Fruit fly (Drosophila melanogaster) whole organism: ENCODE measurements around the gene SmD2.

Experiments
- CG8478 ChIP-seq: fragments of >200 bp; optimal IDR thresholded peaks from 2 replicates; lab custom pipeline; 2018; ENCODE audit warnings: inconsistent platforms
- Dll ChIP-seq: fragments of >200 bp; optimal IDR thresholded peaks from 2 replicates; lab custom pipeline; 2017
- EcR ChIP-seq, 2 experiments: fragments of >200 bp; optimal IDR thresholded peaks; 2 replicates each; lab custom pipeline; 2017; ENCODE audit warnings: missing biosample characterization in 2 of 2, missing genetic modification characterization in 2 of 2, missing genetic modification reagents in 2 of 2
- pan ChIP-seq: fragments of >200 bp; optimal IDR thresholded peaks from 2 replicates; lab custom pipeline; 2017
- psq ChIP-seq: fragments of >200 bp; optimal IDR thresholded peaks from 2 replicates; lab custom pipeline; 2017
- usp ChIP-seq: fragments of >200 bp; optimal IDR thresholded peaks from 2 replicates; lab custom pipeline; 2017; ENCODE audit warnings: missing biosample characterization, missing genetic modification characterization, mixed read lengths

DNA sequence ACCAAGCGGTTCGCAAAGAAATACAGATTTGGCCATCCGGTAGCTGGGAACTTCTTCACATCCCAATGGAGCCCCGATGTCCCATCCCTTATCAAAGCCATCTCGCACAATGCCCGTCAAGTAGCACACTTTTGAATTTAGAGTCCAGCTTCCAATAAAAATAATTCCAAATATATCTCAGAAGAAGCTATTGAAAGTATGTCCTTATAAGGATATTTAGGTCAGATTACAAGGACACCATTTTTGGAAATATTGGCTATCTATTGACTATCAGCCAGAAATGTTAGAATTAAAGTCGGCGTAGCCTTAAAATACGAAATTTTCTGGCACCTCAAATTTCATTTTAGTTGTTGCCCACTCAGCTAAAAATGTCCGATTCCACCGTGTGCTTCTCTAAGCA lies 3.0 kb downstream of the SmD2 start, which contains the start of gene CG10298:
- no peak for TF ChIP-seq CG8478 (lab: Kevin White, UChicago)
- no peak for TF ChIP-seq EcR (GFP tag; optimal IDR thresholded peaks at IDR 0.05; lab: Kevin White, UChicago)
- TF ChIP-seq usp (GFP tag; lab: Kevin White, UChicago) = no peak
- no peak for TF ChIP-seq pan (lab: Kevin White, UChicago)
- no peak for TF ChIP-seq psq
- no peak for TF ChIP-seq Dll (lab: Kevin White, UChicago)
